Worm (Caenorhabditis elegans): ENCODE data around the gene rsp-1.

- TF ChIP-seq lin-39 (tag; optimal IDR thresholded peaks at IDR 0.05) (no peak), aly-2 (tag; optimal IDR thresholded peaks at IDR 0.05) (no peak), sea-2 (GFP tag; optimal IDR thresholded peaks at IDR 0.05) (no peak), R02D3.7 (tag; optimal IDR thresholded peaks at IDR 0.05) (no peak), fkh-10 (GFP tag; optimal IDR thresholded peaks at IDR 0.05) (no peak), zag-1 (tag; optimal IDR thresholded peaks at IDR 0.05) (no peak), unc-62 (GFP tag; optimal IDR thresholded peaks at IDR 0.05) (no peak), egl-27 (tag; optimal IDR thresholded peaks at IDR 0.05) (no peak)
Observed at ce11 chrII:11427322-11427721, 25.8 kb upstream of the rsp-1 start.

Measured in whole organism, L3 larva.